Worm (Caenorhabditis elegans): Measurements from ENCODE around the gene mam-4.

- TF ChIP-seq hlh-30 (tag; optimal IDR thresholded peaks at IDR 0.05; ENCODE audit: insufficient read depth): no peak
- no peak for TF ChIP-seq nfya-1 (tag; optimal IDR thresholded peaks at IDR 0.05)
- TF ChIP-seq ets-4 (tag; optimal IDR thresholded peaks at IDR 0.05): no peak
- no peak for TF ChIP-seq elt-2 (tag; optimal IDR thresholded peaks at IDR 0.05)
Observed at ce11 chrV:11234350-11234749, 13.6 kb upstream of the mam-4 start, which contains the start of gene T19B10.5.

Data from whole organism, late embryonic.